Worm (Caenorhabditis elegans): Measurements from ENCODE around the gene hrg-7.

hrg-7 gene

ce11 chrV:12725893-12726292, 15.9 kb upstream of the hrg-7 start, which contains the start of gene R11D1.12:
TSS of gene R11D1.12 (minus strand) at chrV:12725993.
- no peak for TF ChIP-seq nhr-76 (tag; optimal IDR thresholded peaks at IDR 0.05)
- TF ChIP-seq nhr-10 (tag; optimal IDR thresholded peaks at IDR 0.05) = no peak
- no peak for TF ChIP-seq ceh-28 (tag; optimal IDR thresholded peaks at IDR 0.05)

- no peak for TF ChIP-seq hmg-1.1 (GFP tag; IDR thresholded peaks at IDR 0.05)
- peak; percentile 31; the same call in 1 of the 2 replicates for TF ChIP-seq Y48G9A.11 (GFP tag; IDR thresholded peaks at IDR 0.05)
- TF ChIP-seq ztf-7 (tag; optimal IDR thresholded peaks at IDR 0.05) = no peak
- TF ChIP-seq F26F4.8 (GFP tag; conservative IDR thresholded peaks at IDR 0.05) = no peak
- TF ChIP-seq lsy-2 (tag; optimal IDR thresholded peaks at IDR 0.05) = no peak
- TF ChIP-seq nhr-77 (tag; optimal IDR thresholded peaks at IDR 0.05) = no peak
- TF ChIP-seq nhr-76 (tag; optimal IDR thresholded peaks at IDR 0.05) = no peak
- TF ChIP-seq Y5F2A.4 (GFP tag; optimal IDR thresholded peaks at IDR 0.05) = no peak
- TF ChIP-seq F37D6.2 (tag; optimal IDR thresholded peaks at IDR 0.05) = no peak
- no peak for TF ChIP-seq egl-43 (GFP tag; IDR thresholded peaks at IDR 0.05)
- no peak for TF ChIP-seq ama-1 (optimal IDR thresholded peaks at IDR 0.05)
- no peak for TF ChIP-seq nhr-11 (tag; optimal IDR thresholded peaks at IDR 0.05)
- no peak for TF ChIP-seq attf-4 (tag; optimal IDR thresholded peaks at IDR 0.05)
- TF ChIP-seq F49E8.2 (tag; optimal IDR thresholded peaks at IDR 0.05; ENCODE audit: borderline replicate concordance) = no peak
- no peak for TF ChIP-seq nhr-102 (tag; optimal IDR thresholded peaks at IDR 0.05)
- 0 out of 2 replicates have a peak, but pooled peaks have one; percentile 46 for TF ChIP-seq daf-19 (GFP tag; conservative IDR thresholded peaks at IDR 0.05)
- TF ChIP-seq F10B5.3 (tag; optimal IDR thresholded peaks at IDR 0.05) = no peak
- no peak for TF ChIP-seq nhr-42 (GFP tag; IDR thresholded peaks at IDR 0.05)
- no peak for TF ChIP-seq lin-13 (GFP tag; optimal IDR thresholded peaks at IDR 0.05)
- TF ChIP-seq nhr-111 (GFP tag; optimal IDR thresholded peaks at IDR 0.05) = no peak
- peak; percentile 36; the same call in 1 of the 2 replicates for TF ChIP-seq lin-38 (GFP tag; IDR thresholded peaks at IDR 0.05)
- TF ChIP-seq jun-1 (tag; optimal IDR thresholded peaks at IDR 0.05) = no peak
- TF ChIP-seq fkh-10 (GFP tag; optimal IDR thresholded peaks at IDR 0.05) = no peak
- TF ChIP-seq dpl-1 (GFP tag; optimal IDR thresholded peaks at IDR 0.05) = no peak
- no peak for TF ChIP-seq madf-9 (GFP tag; conservative IDR thresholded peaks at IDR 0.05)
Measured at ce11 chrV:12727104-12727637, 14.7 kb upstream of the hrg-7 start, which contains the start of gene R11D1.13. TSS of gene R11D1.13 (plus strand) at chrV:12727154.

ce11 chrV:12728062-12728665, 13.7 kb upstream of the hrg-7 start, which contains the start of the genes rpl-28 and mrpl-49:
TSS of gene rpl-28 (minus strand) at chrV:12728112.
TSS of gene mrpl-49 (plus strand) at chrV:12728631.
- TF ChIP-seq hif-1 (tag; optimal IDR thresholded peaks at IDR 0.05) (no peak), attf-4 (tag; optimal IDR thresholded peaks at IDR 0.05) (no peak), pqm-1 (tag; optimal IDR thresholded peaks at IDR 0.05) (peak; percentile 42), skn-1 (tag; optimal IDR thresholded peaks at IDR 0.05) (no peak), aly-2 (tag; optimal IDR thresholded peaks at IDR 0.05) (no peak), ZK337.2 (GFP tag; IDR thresholded peaks at IDR 0.05) (0 out of 2 replicates have a peak, but pooled peaks have one; percentile 6), ztf-7 (tag; optimal IDR thresholded peaks at IDR 0.05) (no peak), ama-1 (optimal IDR thresholded peaks at IDR 0.05) (peak; percentile 17), saeg-2 (GFP tag; IDR thresholded peaks at IDR 0.05) (no peak), T26A8.4 (GFP tag; IDR thresholded peaks at IDR 0.05) (0 out of 2 replicates have a peak, but pooled peaks have one; percentile 43), F37D6.2 (tag; optimal IDR thresholded peaks at IDR 0.05) (peak; percentile 22), hlh-30 (tag; optimal IDR thresholded peaks at IDR 0.05; ENCODE audit: insufficient read depth) (peak; percentile 76), madf-5 (GFP tag; IDR thresholded peaks at IDR 0.05) (no peak), Y48G9A.11 (GFP tag; IDR thresholded peaks at IDR 0.05) (peak; percentile 99), pha-4 (GFP tag; IDR thresholded peaks at IDR 0.05) (no peak), pha-4 (tag; optimal IDR thresholded peaks at IDR 0.05) (no peak), mxl-3 (GFP tag; optimal IDR thresholded peaks at IDR 0.05) (no peak), dmd-6 (GFP tag; IDR thresholded peaks at IDR 0.05) (peak; percentile 67), lin-38 (GFP tag; IDR thresholded peaks at IDR 0.05) (peak; percentile 97), zip-2 (tag; optimal IDR thresholded peaks at IDR 0.05) (no peak), php-3 (GFP tag; IDR thresholded peaks at IDR 0.05) (no peak), F44E2.7 (GFP tag; IDR thresholded peaks at IDR 0.05) (no peak), Y75B8A.6 (GFP tag; IDR thresholded peaks at IDR 0.05) (no peak), lin-13 (GFP tag; optimal IDR thresholded peaks at IDR 0.05) (peak; percentile 29), dpl-1 (GFP tag; optimal IDR thresholded peaks at IDR 0.05) (peak; percentile 85), madf-9 (GFP tag; conservative IDR thresholded peaks at IDR 0.05) (0 out of 2 replicates have a peak, but pooled peaks have one; percentile 26), ceh-20 (GFP tag; IDR thresholded peaks at IDR 0.05) (no peak), zag-1 (tag; optimal IDR thresholded peaks at IDR 0.05) (no peak), mxl-2 (GFP tag; conservative IDR thresholded peaks at IDR 0.05) (no peak)

Measured in whole organism, L4 larva.